Worm (Caenorhabditis elegans) whole organism, L4 larva: ENCODE results near the gene M04C3.1.

Source experiments
- nhr-102 ChIP-seq: sonication (generic microtip); optimal IDR thresholded peaks from 2 replicates; lab custom pipeline; 2016; ENCODE audit warnings: mild to moderate bottlenecking, missing genetic modification characterization, moderate library complexity, missing compliant biosample characterization
- snpc-4 ChIP-seq: fragments of 150-350 bp; optimal IDR thresholded peaks from 2 replicates; lab custom pipeline; 2014; ENCODE audit warnings: missing biosample characterization, missing genetic modification characterization

ce11 chrV:19428097-19428496, 17.3 kb downstream of the M04C3.1 start:
- TF ChIP-seq snpc-4 (tag; lab: Kevin White, UChicago) (no peak), nhr-102 (tag; lab: Kevin White, UChicago) (no peak)
